Worm (Caenorhabditis elegans): ENCODE measurements around the gene C45B2.6.

C45B2.6 gene

ce11 chrX:6031169-6031568, 21.5 kb upstream of the C45B2.6 start, which contains the start of gene ipp-5:
Gene ipp-5, plus strand, starts transcription at chrX:6031469.
- TF ChIP-seq nhr-71 (tag; optimal IDR thresholded peaks at IDR 0.05) (no peak), mef-2 (tag; optimal IDR thresholded peaks at IDR 0.05) (no peak), mdl-1 (tag; optimal IDR thresholded peaks at IDR 0.05) (no peak), C16A3.4 (tag; optimal IDR thresholded peaks at IDR 0.05) (no peak), ama-1 (optimal IDR thresholded peaks at IDR 0.05) (no peak), fkh-8 (tag; optimal IDR thresholded peaks at IDR 0.05) (no peak), C04F5.9 (tag; optimal IDR thresholded peaks at IDR 0.05) (no peak)

- TF ChIP-seq Y116A8C.19 (tag; optimal IDR thresholded peaks at IDR 0.05; ENCODE audit: borderline replicate concordance) (no peak), elt-3 (tag; optimal IDR thresholded peaks at IDR 0.05) (no peak), pqm-1 (tag; optimal IDR thresholded peaks at IDR 0.05) (no peak), fkh-4 (tag; optimal IDR thresholded peaks at IDR 0.05; ENCODE audit: borderline replicate concordance) (no peak), ceh-88 (GFP tag; IDR thresholded peaks at IDR 0.05) (no peak), ceh-82 (tag; optimal IDR thresholded peaks at IDR 0.05) (no peak), egl-13 (tag; optimal IDR thresholded peaks at IDR 0.05) (no peak)
Measured at ce11 chrX:6039544-6039943, 13.1 kb upstream of the C45B2.6 start, which contains the start of gene hsp-25. Gene hsp-25, minus strand, starts transcription at chrX:6039644.

- TF ChIP-seq blmp-1 (tag; optimal IDR thresholded peaks at IDR 0.05) (no peak), nhr-20 (tag; optimal IDR thresholded peaks at IDR 0.05) (peak; percentile 31), lin-14 (GFP tag; optimal IDR thresholded peaks at IDR 0.05) (peak; percentile 68), nhr-71 (tag; optimal IDR thresholded peaks at IDR 0.05) (peak; percentile 36), rnt-1 (tag; optimal IDR thresholded peaks at IDR 0.05) (peak; percentile 35), nhr-19 (GFP tag; conservative IDR thresholded peaks at IDR 0.05) (no peak; the same call in 1 of the 2 replicates), ceh-90 (tag; optimal IDR thresholded peaks at IDR 0.05) (no peak), nhr-85 (tag) (peak; percentile 51), dsc-1 (tag; optimal IDR thresholded peaks at IDR 0.05) (peak; percentile 55), nhr-47 (tag; optimal IDR thresholded peaks at IDR 0.05) (peak; percentile 10), nhr-76 (tag; optimal IDR thresholded peaks at IDR 0.05) (no peak), grh-1 (GFP tag; IDR thresholded peaks at IDR 0.05) (no peak), elt-3 (tag; optimal IDR thresholded peaks at IDR 0.05) (peak in 2 of 6 experiments; percentile 16 to 51), nhr-90 (tag; optimal IDR thresholded peaks at IDR 0.05; ENCODE audit: poor library complexity) (peak; percentile 11), zag-1 (tag; optimal IDR thresholded peaks at IDR 0.05) (peak; percentile 9), fkh-4 (tag; optimal IDR thresholded peaks at IDR 0.05; ENCODE audit: borderline replicate concordance) (peak; percentile 11)
Measured at ce11 chrX:6040435-6041093, 12.1 kb upstream of the C45B2.6 start.

- TF ChIP-seq elt-3 (tag; optimal IDR thresholded peaks at IDR 0.05) (no peak), snpc-4 (tag; optimal IDR thresholded peaks at IDR 0.05) (no peak), rnt-1 (tag; optimal IDR thresholded peaks at IDR 0.05) (no peak), hlh-17 (GFP tag; optimal IDR thresholded peaks at IDR 0.05; ENCODE audit: borderline replicate concordance) (no peak), pqm-1 (tag; optimal IDR thresholded peaks at IDR 0.05) (no peak), ceh-63 (GFP tag; optimal IDR thresholded peaks at IDR 0.05) (no peak), elt-2 (tag; optimal IDR thresholded peaks at IDR 0.05) (peak; percentile 27), blmp-1 (tag; optimal IDR thresholded peaks at IDR 0.05) (peak; percentile 5), hpl-2 (GFP tag; optimal IDR thresholded peaks at IDR 0.05) (no peak)
Measured at ce11 chrX:6041094-6041441, 11.6 kb upstream of the C45B2.6 start.

- TF ChIP-seq ceh-90 (tag; optimal IDR thresholded peaks at IDR 0.05) (no peak), skn-1 (tag; optimal IDR thresholded peaks at IDR 0.05) (peak; percentile 41), efl-1 (optimal IDR thresholded peaks at IDR 0.05) (peak; percentile 13 to 37), efl-1 (GFP tag; optimal IDR thresholded peaks at IDR 0.05 in 1 of 2) (peak; percentile 24 to 94), fos-1 (tag; optimal IDR thresholded peaks at IDR 0.05) (peak; percentile 35), nhr-237 (tag; optimal IDR thresholded peaks at IDR 0.05) (peak; percentile 20), elt-3 (tag; optimal IDR thresholded peaks at IDR 0.05) (peak; percentile 45 to 89 (median 70)), nhr-19 (GFP tag; conservative IDR thresholded peaks at IDR 0.05) (peak; percentile 72; the same call in 1 of the 2 replicates), lir-3 (tag; optimal IDR thresholded peaks at IDR 0.05; ENCODE audit: poor library complexity) (peak; percentile 9), snu-23 (GFP tag; optimal IDR thresholded peaks at IDR 0.05) (peak; percentile 95), Y116A8C.19 (tag; optimal IDR thresholded peaks at IDR 0.05; ENCODE audit: borderline replicate concordance) (no peak), mep-1 (tag; optimal IDR thresholded peaks at IDR 0.05) (peak; percentile 86), pag-3 (tag; optimal IDR thresholded peaks at IDR 0.05; ENCODE audit: borderline replicate concordance, insufficient read depth) (peak; percentile 15), mdl-1 (tag; optimal IDR thresholded peaks at IDR 0.05) (peak in 1 of 2 experiments; percentile 80), sox-4 (tag; optimal IDR thresholded peaks at IDR 0.05) (no peak), ztf-4 (tag; optimal IDR thresholded peaks at IDR 0.05) (peak; percentile 23), C16A3.4 (tag; optimal IDR thresholded peaks at IDR 0.05) (peak; percentile 72), vab-15 (tag; optimal IDR thresholded peaks at IDR 0.05) (no peak)
Measured at ce11 chrX:6041995-6042481, 10.6 kb upstream of the C45B2.6 start.

Measured in whole organism, L1 larva.